Fruit fly (Drosophila melanogaster): ENCODE data around the gene CG10600.

Gene CG10600

dm6 chr2L:18839143-18839872 lies at the start of gene CG10600:
CG10600 (minus strand) TSS chr2L:18839679.
- peak; percentile 70 for TF ChIP-seq Max (GFP tag; optimal IDR thresholded peaks at IDR 0.05)
- TF ChIP-seq Sry-δ (GFP tag; optimal IDR thresholded peaks at IDR 0.05): peak; percentile 83
- peak; percentile 60 for TF ChIP-seq ttk (GFP tag; IDR thresholded peaks at IDR 0.05)
- peak; percentile 67 for TF ChIP-seq hb (GFP tag; IDR thresholded peaks at IDR 0.05; ENCODE audit: partially characterized antibody)
- TF ChIP-seq CG31224 (GFP tag; IDR thresholded peaks at IDR 0.05): peak; percentile 52
- TF ChIP-seq H2.0 (GFP tag; IDR thresholded peaks at IDR 0.05): peak; percentile 53
- TF ChIP-seq NFAT (GFP tag; IDR thresholded peaks at IDR 0.05): peak; percentile 88
- peak; percentile 58; the same call in 2 of the 3 replicates for TF ChIP-seq Optix (GFP tag; IDR thresholded peaks at IDR 0.05)
- no peak for TF ChIP-seq CG8388 (GFP tag; optimal IDR thresholded peaks at IDR 0.05)
- TF ChIP-seq CkIIα-i1 (GFP tag; IDR thresholded peaks at IDR 0.05): no peak
- TF ChIP-seq CG1603 (tag; optimal IDR thresholded peaks at IDR 0.05): peak; percentile 92
- peak; percentile 85 for TF ChIP-seq gro (GFP tag; optimal IDR thresholded peaks at IDR 0.05)
- peak; percentile 88 for TF ChIP-seq pho (GFP tag; optimal IDR thresholded peaks at IDR 0.05)
- TF ChIP-seq CG17328 (GFP tag; IDR thresholded peaks at IDR 0.05): peak; percentile 68
- TF ChIP-seq CG8089 (GFP tag; optimal IDR thresholded peaks at IDR 0.05): peak; percentile 71
- TF ChIP-seq CG2712 (tag; optimal IDR thresholded peaks at IDR 0.05): peak; percentile 94
- TF ChIP-seq dimm (GFP tag; IDR thresholded peaks at IDR 0.05): no peak
- no peak for TF ChIP-seq Drgx (GFP tag; IDR thresholded peaks at IDR 0.05)
- peak; percentile 92 for TF ChIP-seq jumu (GFP tag; optimal IDR thresholded peaks at IDR 0.05)
- TF ChIP-seq Side (GFP tag; optimal IDR thresholded peaks at IDR 0.05): peak; percentile 90
- peak; percentile 44; the same call in 1 of the 3 replicates for TF ChIP-seq Mrtf (GFP tag; IDR thresholded peaks at IDR 0.05)
- TF ChIP-seq CG15696 (tag; optimal IDR thresholded peaks at IDR 0.05): peak; percentile 71
- TF ChIP-seq NfI (GFP tag; optimal IDR thresholded peaks at IDR 0.05): peak; percentile 86
- peak; percentile 66 for TF ChIP-seq nerfin-2 (GFP tag; IDR thresholded peaks at IDR 0.05; ENCODE audit: partially characterized antibody)
- peak; percentile 75 for TF ChIP-seq p53 (GFP tag; optimal IDR thresholded peaks at IDR 0.05)
- peak; percentile 43 for TF ChIP-seq CG10147 (GFP tag; optimal IDR thresholded peaks at IDR 0.05)
- peak; percentile 54; the same call in 1 of the 3 replicates for TF ChIP-seq mld (GFP tag; IDR thresholded peaks at IDR 0.05; ENCODE audit: partially characterized antibody)
- peak; percentile 84 for TF ChIP-seq hbn (GFP tag; IDR thresholded peaks at IDR 0.05; ENCODE audit: partially characterized antibody)
- TF ChIP-seq fd96Cb (tag; optimal IDR thresholded peaks at IDR 0.05): peak; percentile 16
- no peak for TF ChIP-seq CG3726 (GFP tag; IDR thresholded peaks at IDR 0.05)
- TF ChIP-seq CG1792 (GFP tag; optimal IDR thresholded peaks at IDR 0.05): peak; percentile 81
- peak; percentile 59; the same call in 1 of the 2 replicates for TF ChIP-seq Atf6 (GFP tag; IDR thresholded peaks at IDR 0.05)
- TF ChIP-seq CG6175 (GFP tag; IDR thresholded peaks at IDR 0.05): peak; percentile 51; the same call in 1 of the 3 replicates
- TF ChIP-seq Vsx1 (GFP tag; optimal IDR thresholded peaks at IDR 0.05): no peak
- peak; percentile 88 for TF ChIP-seq CG11696 (GFP tag; IDR thresholded peaks at IDR 0.05)
- peak; percentile 54; the same call in 1 of the 2 replicates for TF ChIP-seq wdn (GFP tag; IDR thresholded peaks at IDR 0.05)
- peak; percentile 99 for TF ChIP-seq CG4617 (GFP tag; optimal IDR thresholded peaks at IDR 0.05; ENCODE audit: borderline replicate concordance)
- no peak for TF ChIP-seq sc (optimal IDR thresholded peaks at IDR 0.05)
- TF ChIP-seq sc (GFP tag; optimal IDR thresholded peaks at IDR 0.05): peak; percentile 28
- TF ChIP-seq HLH3B (GFP tag; IDR thresholded peaks at IDR 0.05): peak; percentile 59
- TF ChIP-seq Ada2b (GFP tag; IDR thresholded peaks at IDR 0.05): peak; percentile 44
- peak; percentile 76 for TF ChIP-seq CG14860 (GFP tag; IDR thresholded peaks at IDR 0.05; ENCODE audit: partially characterized antibody)
- TF ChIP-seq slp2 (GFP tag; optimal IDR thresholded peaks at IDR 0.05): peak; percentile 63
- TF ChIP-seq CG11085 (GFP tag; IDR thresholded peaks at IDR 0.05): peak; percentile 76
- TF ChIP-seq CG13624 (GFP tag; optimal IDR thresholded peaks at IDR 0.05): peak; percentile 91
- TF ChIP-seq row (GFP tag; IDR thresholded peaks at IDR 0.05): peak; percentile 55
- TF ChIP-seq dmrt99B (tag; optimal IDR thresholded peaks at IDR 0.05): no peak
- no peak for TF ChIP-seq CG10274 (GFP tag; optimal IDR thresholded peaks at IDR 0.05)
- peak; percentile 72 for TF ChIP-seq Mes4 (GFP tag; optimal IDR thresholded peaks at IDR 0.05)
- TF ChIP-seq CG3838 (GFP tag; optimal IDR thresholded peaks at IDR 0.05): peak; percentile 36

Measured in whole organism, embryonic.